Worm (Caenorhabditis elegans): ENCODE data around the gene cwp-5.

- TF ChIP-seq ztf-4 (tag; optimal IDR thresholded peaks at IDR 0.05) (no peak), ceh-82 (tag; optimal IDR thresholded peaks at IDR 0.05) (no peak), ZK546.5 (tag; optimal IDR thresholded peaks at IDR 0.05) (no peak), elt-3 (tag; optimal IDR thresholded peaks at IDR 0.05) (no peak)
Observed at ce11 chrX:13139493-13139892, 50.3 kb downstream of the cwp-5 start, which contains the start of gene ttr-34.
